Fruit fly (Drosophila melanogaster) whole organism, embryonic: ENCODE measurements around the gene Mgat4a.

Experiments
- Ada2b ChIP-seq: fragments of 200-800 bp; sonication (Bioruptor generic); IDR thresholded peaks from 2 replicates; pipeline ENCODE4 v1.3.6; 2022; ENCODE audit warnings: missing biosample characterization, missing genetic modification characterization
- CG10959 ChIP-seq: fragments of 200-800 bp; sonication (Bioruptor generic); IDR thresholded peaks from 2 replicates; pipeline ENCODE4 v1.3.6; 2022; ENCODE audit warnings: missing biosample characterization, missing genetic modification characterization
- CG11093 ChIP-seq: fragments of 200-800 bp; sonication (Bioruptor generic); IDR thresholded peaks from 3 replicates; pipeline ENCODE4 v1.3.6; 2022; ENCODE audit warnings: missing biosample characterization, missing genetic modification characterization
- CG11696 ChIP-seq: fragments of 200-800 bp; sonication (Bioruptor generic); IDR thresholded peaks from 2 replicates; pipeline ENCODE4 v1.3.6; 2022; ENCODE audit warnings: missing biosample characterization, missing genetic modification characterization
- CG12659 ChIP-seq: fragments of 200-800 bp; sonication (Bioruptor generic); optimal IDR thresholded peaks from 3 replicates; lab custom pipeline; 2017; ENCODE audit warnings: mild to moderate bottlenecking, missing biosample characterization, missing genetic modification reagents, missing genetic modification characterization
- CG12769 ChIP-seq: fragments of 200-800 bp; sonication (Bioruptor generic); optimal IDR thresholded peaks from 2 replicates; lab custom pipeline; 2019; ENCODE audit warnings: missing biosample characterization, mild to moderate bottlenecking, missing genetic modification characterization, moderate library complexity
- CG13894 ChIP-seq: fragments of 200-800 bp; sonication (Bioruptor generic); optimal IDR thresholded peaks from 3 replicates; lab custom pipeline; 2018; ENCODE audit warnings: missing biosample characterization, mild to moderate bottlenecking, missing genetic modification characterization, moderate library complexity
- CG14965 ChIP-seq: fragments of 200-800 bp; sonication (Bioruptor generic); optimal IDR thresholded peaks from 2 replicates; lab custom pipeline; 2016; ENCODE audit warnings: missing biosample characterization, missing genetic modification characterization, borderline replicate concordance
- CG1603 ChIP-seq: fragments of 200-800 bp; sonication (Bioruptor generic); optimal IDR thresholded peaks from 2 replicates; lab custom pipeline; 2019; ENCODE audit warnings: missing biosample characterization, mild to moderate bottlenecking, missing genetic modification characterization, moderate library complexity
- CG2678 ChIP-seq: fragments of 200-800 bp; sonication (Bioruptor generic); optimal IDR thresholded peaks from 3 replicates; lab custom pipeline; 2019; ENCODE audit warnings: missing biosample characterization, mild to moderate bottlenecking, missing genetic modification characterization, moderate library complexity
- CG2875 ChIP-seq: fragments of 200-800 bp; sonication (Bioruptor generic); optimal IDR thresholded peaks from 2 replicates; lab custom pipeline; 2017; ENCODE audit warnings: missing biosample characterization, mild to moderate bottlenecking, missing genetic modification characterization, missing genetic modification reagents
- CG32767 ChIP-seq: fragments of 200-800 bp; sonication (Bioruptor generic); IDR thresholded peaks from 2 replicates; pipeline ENCODE4 v1.3.6; 2022; ENCODE audit warnings: missing biosample characterization, missing genetic modification characterization
- CG3281 ChIP-seq: fragments of 200-800 bp; sonication (Bioruptor generic); optimal IDR thresholded peaks from 3 replicates; lab custom pipeline; 2017; ENCODE audit warnings: missing biosample characterization, mild to moderate bottlenecking, missing genetic modification characterization
- CG34422 ChIP-seq: fragments of 200-800 bp; sonication (Bioruptor generic); IDR thresholded peaks from 3 replicates; pipeline ENCODE4 v1.3.6; 2022; ENCODE audit warnings: missing biosample characterization, missing genetic modification characterization
- CG4360 ChIP-seq: fragments of 200-800 bp; sonication (Bioruptor generic); IDR thresholded peaks from 2 replicates; pipeline ENCODE4 v1.3.6; 2022; ENCODE audit warnings: missing biosample characterization, missing genetic modification characterization
- CG4707 ChIP-seq: fragments of 200-800 bp; sonication (Bioruptor generic); optimal IDR thresholded peaks from 2 replicates; lab custom pipeline; 2018; ENCODE audit warnings: missing biosample characterization, mild to moderate bottlenecking, missing genetic modification characterization, moderate library complexity
- CG6791 ChIP-seq: fragments of 200-800 bp; sonication (Bioruptor generic); IDR thresholded peaks from 3 replicates; pipeline ENCODE4 v1.3.6; 2022; ENCODE audit warnings: missing biosample characterization, missing genetic modification characterization; ENCODE audit not compliant: partially characterized antibody
- CG6813 ChIP-seq: fragments of 200-800 bp; sonication (Bioruptor generic); optimal IDR thresholded peaks from 2 replicates; lab custom pipeline; 2017; ENCODE audit warnings: missing biosample characterization, missing genetic modification characterization, mild to moderate bottlenecking, moderate library complexity, missing genetic modification reagents
- CG8281 ChIP-seq: fragments of 200-800 bp; sonication (Bioruptor generic); optimal IDR thresholded peaks from 2 replicates; lab custom pipeline; 2018; ENCODE audit warnings: missing biosample characterization, mild to moderate bottlenecking, missing genetic modification characterization, moderate library complexity
- CG8290 ChIP-seq, 3 experiments: fragments of 200-800 bp; sonication (Bioruptor generic); optimal IDR thresholded peaks; 2 replicates each; lab custom pipeline; 2016 to 2019; ENCODE audit warnings: missing biosample characterization in 3 of 3, missing genetic modification characterization in 3 of 3, mild to moderate bottlenecking in 2 of 3, moderate library complexity in 1 of 3
- CG9932 ChIP-seq: fragments of 200-800 bp; sonication (Bioruptor generic); IDR thresholded peaks from 2 replicates; pipeline ENCODE4 v1.3.6; 2022; ENCODE audit warnings: missing biosample characterization, missing genetic modification characterization
- Dad ChIP-seq: fragments of 200-800 bp; sonication (Bioruptor generic); optimal IDR thresholded peaks from 3 replicates; lab custom pipeline; 2016; ENCODE audit warnings: missing biosample characterization, missing genetic modification characterization
- Doc2 ChIP-seq: fragments of 200-800 bp; sonication (Bioruptor generic); IDR thresholded peaks from 2 replicates; pipeline ENCODE4 v1.3.6; 2022; ENCODE audit warnings: missing biosample characterization, missing genetic modification characterization
- Fer1 ChIP-seq: fragments of 200-800 bp; sonication (Bioruptor generic); optimal IDR thresholded peaks from 2 replicates; lab custom pipeline; 2017; ENCODE audit warnings: missing biosample characterization, mild to moderate bottlenecking, missing genetic modification characterization
- Fer3 ChIP-seq: fragments of 200-800 bp; sonication (Bioruptor generic); optimal IDR thresholded peaks from 2 replicates; lab custom pipeline; 2018; ENCODE audit warnings: missing biosample characterization, mild to moderate bottlenecking, missing genetic modification characterization, moderate library complexity
- HLH54F ChIP-seq: fragments of 200-800 bp; sonication (Bioruptor generic); optimal IDR thresholded peaks from 3 replicates; lab custom pipeline; 2016; ENCODE audit warnings: missing biosample characterization, missing genetic modification characterization
- Hmx ChIP-seq: fragments of 200-800 bp; sonication (Bioruptor generic); optimal IDR thresholded peaks from 2 replicates; lab custom pipeline; 2016; ENCODE audit warnings: missing biosample characterization, missing genetic modification characterization
- MBD-R2 ChIP-seq: fragments of 200-800 bp; sonication (Bioruptor generic); IDR thresholded peaks from 2 replicates; pipeline ENCODE4 v1.3.6; 2022; ENCODE audit warnings: missing biosample characterization, missing genetic modification characterization
- PHDP ChIP-seq: fragments of 200-800 bp; sonication (Bioruptor generic); optimal IDR thresholded peaks from 3 replicates; lab custom pipeline; 2018; ENCODE audit warnings: missing biosample characterization, mild to moderate bottlenecking, missing genetic modification characterization, moderate library complexity
- Sry-β ChIP-seq: fragments of 200-800 bp; sonication (Bioruptor generic); optimal IDR thresholded peaks from 2 replicates; lab custom pipeline; 2018; ENCODE audit warnings: missing biosample characterization, mild to moderate bottlenecking, missing genetic modification characterization, moderate library complexity
- Xrp1 ChIP-seq: fragments of 200-800 bp; sonication (Bioruptor generic); IDR thresholded peaks from 2 replicates; pipeline ENCODE4 v1.3.6; 2022; ENCODE audit warnings: missing biosample characterization, missing genetic modification characterization
- abd-A ChIP-seq: fragments of 200-800 bp; sonication (Bioruptor generic); optimal IDR thresholded peaks from 3 replicates; lab custom pipeline; 2019; ENCODE audit warnings: missing biosample characterization, mild to moderate bottlenecking, missing genetic modification characterization, moderate library complexity
- ara ChIP-seq: fragments of 200-800 bp; sonication (Bioruptor generic); IDR thresholded peaks from 2 replicates; pipeline ENCODE4 v1.3.6; 2022; ENCODE audit warnings: missing biosample characterization, missing genetic modification characterization
- bcd ChIP-seq: fragments of 200-800 bp; sonication (Bioruptor generic); optimal IDR thresholded peaks from 2 replicates; lab custom pipeline; 2017; ENCODE audit warnings: missing biosample characterization, mild to moderate bottlenecking, missing genetic modification characterization
- dpn ChIP-seq, 2 experiments: fragments of 200-800 bp; sonication (Bioruptor generic); optimal IDR thresholded peaks; 3 replicates each; lab custom pipeline; 2016; ENCODE audit warnings: missing biosample characterization in 2 of 2, missing genetic modification characterization in 2 of 2
- fd96Cb ChIP-seq: fragments of 200-800 bp; sonication (Bioruptor generic); optimal IDR thresholded peaks from 2 replicates; lab custom pipeline; 2018; ENCODE audit warnings: missing biosample characterization, mild to moderate bottlenecking, missing genetic modification characterization, moderate library complexity
- ftz-f1 ChIP-seq: fragments of 200-800 bp; sonication (Bioruptor generic); optimal IDR thresholded peaks from 2 replicates; lab custom pipeline; 2016; ENCODE audit warnings: missing biosample characterization, missing genetic modification characterization
- gro ChIP-seq: fragments of 200-800 bp; sonication (Bioruptor generic); optimal IDR thresholded peaks from 2 replicates; lab custom pipeline; 2016; ENCODE audit warnings: missing biosample characterization, missing genetic modification characterization
- ham ChIP-seq: fragments of 200-800 bp; sonication (Bioruptor generic); IDR thresholded peaks from 2 replicates; pipeline ENCODE4 v1.3.6; 2022; ENCODE audit warnings: missing biosample characterization, missing genetic modification characterization
- hb ChIP-seq: fragments of 200-800 bp; sonication (Bioruptor generic); IDR thresholded peaks from 3 replicates; pipeline ENCODE4 v1.3.6; 2022; ENCODE audit warnings: missing biosample characterization, missing genetic modification characterization; ENCODE audit not compliant: partially characterized antibody
- onecut ChIP-seq: fragments of 200-800 bp; sonication (Bioruptor generic); IDR thresholded peaks from 2 replicates; pipeline ENCODE4 v1.3.6; 2022; ENCODE audit warnings: missing biosample characterization, missing genetic modification characterization
- pho ChIP-seq: fragments of 200-800 bp; sonication (Bioruptor generic); optimal IDR thresholded peaks from 2 replicates; lab custom pipeline; 2016; ENCODE audit warnings: missing biosample characterization, missing genetic modification characterization
- schlank ChIP-seq: fragments of 200-800 bp; sonication (Bioruptor generic); optimal IDR thresholded peaks from 2 replicates; lab custom pipeline; 2018; ENCODE audit warnings: missing biosample characterization, mild to moderate bottlenecking, missing genetic modification characterization
- scrt ChIP-seq: fragments of 200-800 bp; sonication (Bioruptor generic); optimal IDR thresholded peaks from 2 replicates; lab custom pipeline; 2018; ENCODE audit warnings: missing biosample characterization, mild to moderate bottlenecking, missing genetic modification characterization, moderate library complexity

Gene Mgat4a

dm6 chr3L:14756724-14757463, 4.9 kb upstream of the Mgat4a start (continued):
- TF ChIP-seq CG8281 (peak; percentile 47), Sry-β (no peak), CG14965 (GFP tag; lab: Kevin White, UChicago) (peak; percentile 74), schlank (tag; lab: Kevin White, UChicago) (peak; percentile 83), ham (GFP tag; lab: Robert Waterston, UW) (peak; percentile 79; the same call in 1 of the 2 replicates), dpn (GFP tag; optimal IDR thresholded peaks at IDR 0.05; lab: Kevin White, UChicago) (peak; percentile 90 to 92), ara (GFP tag; lab: Robert Waterston, UW) (peak; percentile 92), Dad (GFP tag; lab: Kevin White, UChicago) (peak; percentile 84), CG1603 (peak; percentile 92)

dm6 chr3L:14757464-14758384, 4.1 kb upstream of the Mgat4a start, which contains the start of gene CG42507:
Gene CG42507, minus strand, starts transcription at chr3L:14757962.
- no peak for TF ChIP-seq CG10959
- TF ChIP-seq CG34422 (GFP tag; lab: Robert Waterston, UW), result peak; percentile 41; the same call in 1 of the 3 replicates
- peak; percentile 61 for TF ChIP-seq scrt (GFP tag; lab: Kevin White, UChicago)
- peak; percentile 73 for TF ChIP-seq CG12769 (tag; lab: Kevin White, UChicago)
- TF ChIP-seq PHDP (tag; lab: Kevin White, UChicago), result peak; percentile 49
- TF ChIP-seq Doc2 (GFP tag; lab: Robert Waterston, UW), result no peak
- peak; percentile 38 for TF ChIP-seq Fer3 (tag; lab: Kevin White, UChicago)
- TF ChIP-seq Xrp1 (GFP tag; lab: Robert Waterston, UW), result peak; percentile 66; the same call in 1 of the 2 replicates
- TF ChIP-seq CG2678 (tag; lab: Kevin White, UChicago), result peak; percentile 54
- no peak for TF ChIP-seq hb (GFP tag; lab: Robert Waterston, UW)
- TF ChIP-seq Hmx (GFP tag; lab: Kevin White, UChicago), result no peak
- peak; percentile 18 for TF ChIP-seq abd-A (tag; lab: Kevin White, UChicago)
- peak; percentile 71 for TF ChIP-seq CG3281 (GFP tag; lab: Kevin White, UChicago)
- TF ChIP-seq fd96Cb, result no peak
- TF ChIP-seq Ada2b, result 0 out of 2 replicates have a peak, but pooled peaks have one; percentile 18
- TF ChIP-seq CG11093 (GFP tag; lab: Robert Waterston, UW), result no peak; the same call in 2 of the 3 replicates
- TF ChIP-seq CG8290 (GFP tag; optimal IDR thresholded peaks at IDR 0.05; lab: Kevin White, UChicago), result peak; percentile 20
- TF ChIP-seq CG8290 (tag; optimal IDR thresholded peaks at IDR 0.05; lab: Kevin White, UChicago), result peak; percentile 54 to 70
- peak; percentile 57 for TF ChIP-seq CG6813 (GFP tag; lab: Kevin White, UChicago)
- TF ChIP-seq pho (GFP tag; lab: Kevin White, UChicago), result peak; percentile 2
- peak; percentile 21 for TF ChIP-seq CG2875
- TF ChIP-seq CG13894 (tag; lab: Kevin White, UChicago), result peak; percentile 79
- TF ChIP-seq CG12659, result peak; percentile 32
- TF ChIP-seq CG11696, result peak; percentile 48; the same call in 1 of the 2 replicates
- no peak for TF ChIP-seq CG6791
- TF ChIP-seq bcd (GFP tag; lab: Kevin White, UChicago), result peak; percentile 22
- TF ChIP-seq CG4707 (GFP tag; lab: Kevin White, UChicago), result peak; percentile 46
- TF ChIP-seq CG4360 (GFP tag; lab: Robert Waterston, UW), result no peak; the same call in 1 of the 2 replicates
- peak in 1 of 2 experiments; percentile 15 for TF ChIP-seq dpn (GFP tag; optimal IDR thresholded peaks at IDR 0.05; lab: Kevin White, UChicago)
- TF ChIP-seq onecut (GFP tag; lab: Robert Waterston, UW), result peak; percentile 72
- peak; percentile 25; the same call in 1 of the 2 replicates for TF ChIP-seq MBD-R2 (GFP tag; lab: Robert Waterston, UW)
- TF ChIP-seq gro, result no peak
- TF ChIP-seq Fer1, result peak; percentile 39
- peak; percentile 75 for TF ChIP-seq ftz-f1 (GFP tag; lab: Kevin White, UChicago)
- TF ChIP-seq CG32767 (GFP tag; lab: Robert Waterston, UW), result peak; percentile 70; the same call in 1 of the 2 replicates
- peak; percentile 49 for TF ChIP-seq CG9932 (GFP tag; lab: Robert Waterston, UW)
- peak; percentile 19 for TF ChIP-seq HLH54F (GFP tag; lab: Kevin White, UChicago)
